Worm (Caenorhabditis elegans): ENCODE measurements around the gene ecps-2.

The ecps-2 gene

ce11 chrIII:10442355-10443140 lies at the start of gene ecps-2, which contains the start of gene H04D03.2:
Gene ecps-2, plus strand, starts transcription at chrIII:10443090.
Gene H04D03.2, minus strand, starts transcription at chrIII:10442405.
- TF ChIP-seq lin-39 (tag; optimal IDR thresholded peaks at IDR 0.05) = no peak

DNA sequence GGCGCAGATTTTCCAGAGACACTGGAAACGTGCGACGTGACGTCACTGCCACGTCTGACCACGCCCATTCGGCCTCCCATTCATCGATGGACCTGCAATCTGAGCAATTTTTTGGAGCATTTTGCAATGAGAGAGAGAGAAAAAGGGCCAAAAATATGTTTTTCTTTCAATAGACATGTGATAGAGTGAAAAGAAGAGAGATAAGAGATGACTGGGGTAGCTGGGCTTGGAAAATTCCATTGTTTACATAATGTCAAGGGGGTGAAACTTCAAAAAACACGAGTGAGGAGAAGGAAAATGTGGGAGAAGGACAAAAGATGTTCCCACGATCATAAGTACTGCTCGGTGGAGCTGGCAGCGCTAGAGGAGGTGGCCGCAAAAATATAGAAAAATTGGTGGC lies 46.9 kb upstream of the ecps-2 start, which contains the start of gene M03C11.1:
Gene M03C11.1 (minus strand): TSS at position 101 of the 400 bp plus-strand sequence.
- TF ChIP-seq ZK546.5 (tag; optimal IDR thresholded peaks at IDR 0.05) (no peak), pha-4 (tag; optimal IDR thresholded peaks at IDR 0.05) (peak; percentile 60)

- TF ChIP-seq nfya-1 (tag; optimal IDR thresholded peaks at IDR 0.05; ENCODE audit: insufficient read depth) = peak; percentile 16
- no peak for TF ChIP-seq ceh-28 (tag; optimal IDR thresholded peaks at IDR 0.05)
Observed at ce11 chrIII:10396891-10397502, 45.9 kb upstream of the ecps-2 start.

ce11 chrIII:10398919-10399318 lies 44.0 kb upstream of the ecps-2 start:
- TF ChIP-seq fos-1 (tag; optimal IDR thresholded peaks at IDR 0.05) (no peak), daf-12 (tag; optimal IDR thresholded peaks at IDR 0.05) (no peak), lin-15B (tag; optimal IDR thresholded peaks at IDR 0.05) (peak; percentile 33), nfya-1 (tag; optimal IDR thresholded peaks at IDR 0.05; ENCODE audit: insufficient read depth) (peak; percentile 59), hmg-11 (tag; optimal IDR thresholded peaks at IDR 0.05) (peak; percentile 56), pha-4 (tag; optimal IDR thresholded peaks at IDR 0.05) (no peak), fkh-10 (GFP tag; optimal IDR thresholded peaks at IDR 0.05) (peak; percentile 35), nhr-237 (tag; optimal IDR thresholded peaks at IDR 0.05) (no peak)

ce11 chrIII:10404918-10405317 lies 38.0 kb upstream of the ecps-2 start, which contains the start of the genes M03C11.3 and chl-1:
Gene M03C11.3, plus strand, starts transcription at chrIII:10405070.
Gene chl-1, minus strand, starts transcription at chrIII:10405240.
- TF ChIP-seq nhr-12 (tag; optimal IDR thresholded peaks at IDR 0.05) (no peak), ceh-16 (tag; optimal IDR thresholded peaks at IDR 0.05) (no peak), zag-1 (tag; optimal IDR thresholded peaks at IDR 0.05) (no peak), skn-1 (tag; optimal IDR thresholded peaks at IDR 0.05) (no peak), lin-15B (tag; optimal IDR thresholded peaks at IDR 0.05) (no peak), nhr-28 (tag; optimal IDR thresholded peaks at IDR 0.05) (no peak), jun-1 (tag; optimal IDR thresholded peaks at IDR 0.05) (no peak), mml-1 (tag; optimal IDR thresholded peaks at IDR 0.05) (no peak), elt-2 (tag; optimal IDR thresholded peaks at IDR 0.05) (no peak), lsy-12 (tag; optimal IDR thresholded peaks at IDR 0.05) (no peak), nhr-23 (tag; optimal IDR thresholded peaks at IDR 0.05) (no peak), unc-39 (tag; optimal IDR thresholded peaks at IDR 0.05) (no peak), daf-12 (tag; optimal IDR thresholded peaks at IDR 0.05) (no peak), ceh-82 (tag; optimal IDR thresholded peaks at IDR 0.05) (no peak), nhr-25 (tag; optimal IDR thresholded peaks at IDR 0.05) (no peak), nhr-77 (tag; optimal IDR thresholded peaks at IDR 0.05) (no peak)

- peak; percentile 90 for TF ChIP-seq fkh-10 (GFP tag; optimal IDR thresholded peaks at IDR 0.05)
- TF ChIP-seq pha-4 (tag; optimal IDR thresholded peaks at IDR 0.05) = peak; percentile 96
- TF ChIP-seq ceh-16 (tag; optimal IDR thresholded peaks at IDR 0.05) = no peak
- peak; percentile 46 for TF ChIP-seq mdl-1 (tag; optimal IDR thresholded peaks at IDR 0.05)
- TF ChIP-seq ceh-82 (tag; optimal IDR thresholded peaks at IDR 0.05) = peak; percentile 49
- TF ChIP-seq mml-1 (tag; optimal IDR thresholded peaks at IDR 0.05) = no peak
- TF ChIP-seq nhr-23 (tag; optimal IDR thresholded peaks at IDR 0.05) = peak; percentile 97
- TF ChIP-seq zag-1 (tag; optimal IDR thresholded peaks at IDR 0.05) = peak; percentile 55
- TF ChIP-seq nhr-76 (tag; optimal IDR thresholded peaks at IDR 0.05) = no peak
- TF ChIP-seq unc-62 (GFP tag; optimal IDR thresholded peaks at IDR 0.05) = peak; percentile 19
- TF ChIP-seq egl-27 (tag; optimal IDR thresholded peaks at IDR 0.05) = peak; percentile 68
- no peak for TF ChIP-seq nhr-28 (tag; optimal IDR thresholded peaks at IDR 0.05)
- peak; percentile 97 for TF ChIP-seq nfya-1 (tag; optimal IDR thresholded peaks at IDR 0.05; ENCODE audit: insufficient read depth)
- peak; percentile 92 for TF ChIP-seq ceh-28 (tag; optimal IDR thresholded peaks at IDR 0.05)
- no peak for TF ChIP-seq fkh-2 (tag; optimal IDR thresholded peaks at IDR 0.05)
- peak; percentile 83 for TF ChIP-seq egl-5 (tag; optimal IDR thresholded peaks at IDR 0.05)
- peak; percentile 100 for TF ChIP-seq R02D3.7 (tag; optimal IDR thresholded peaks at IDR 0.05)
- TF ChIP-seq elt-2 (tag; optimal IDR thresholded peaks at IDR 0.05) = peak; percentile 74
- peak; percentile 90 for TF ChIP-seq hmg-11 (tag; optimal IDR thresholded peaks at IDR 0.05)
- TF ChIP-seq nhr-77 (tag; optimal IDR thresholded peaks at IDR 0.05) = peak; percentile 65
- peak; percentile 97 for TF ChIP-seq nhr-43 (tag; optimal IDR thresholded peaks at IDR 0.05; ENCODE audit: poor library complexity, severe bottlenecking)
- TF ChIP-seq nhr-67 (tag; optimal IDR thresholded peaks at IDR 0.05) = no peak
- no peak for TF ChIP-seq aly-2 (tag; optimal IDR thresholded peaks at IDR 0.05)
- TF ChIP-seq lsy-12 (tag; optimal IDR thresholded peaks at IDR 0.05) = peak; percentile 93
- TF ChIP-seq lin-39 (tag; optimal IDR thresholded peaks at IDR 0.05) = peak; percentile 90
- no peak for TF ChIP-seq nhr-12 (tag; optimal IDR thresholded peaks at IDR 0.05)
- TF ChIP-seq pqm-1 (tag; optimal IDR thresholded peaks at IDR 0.05) = peak; percentile 72
- peak; percentile 91 for TF ChIP-seq nhr-25 (tag; optimal IDR thresholded peaks at IDR 0.05)
- TF ChIP-seq nhr-11 (tag; optimal IDR thresholded peaks at IDR 0.05) = peak; percentile 71
- TF ChIP-seq nhr-237 (tag; optimal IDR thresholded peaks at IDR 0.05) = no peak
Observed at ce11 chrIII:10407198-10407663, 35.7 kb upstream of the ecps-2 start, which contains the start of gene hat-1. Gene hat-1, minus strand, starts transcription at chrIII:10407248.
